Fruit fly (Drosophila melanogaster): Measurements from ENCODE around the gene Pus1.

The Pus1 gene

DNA sequence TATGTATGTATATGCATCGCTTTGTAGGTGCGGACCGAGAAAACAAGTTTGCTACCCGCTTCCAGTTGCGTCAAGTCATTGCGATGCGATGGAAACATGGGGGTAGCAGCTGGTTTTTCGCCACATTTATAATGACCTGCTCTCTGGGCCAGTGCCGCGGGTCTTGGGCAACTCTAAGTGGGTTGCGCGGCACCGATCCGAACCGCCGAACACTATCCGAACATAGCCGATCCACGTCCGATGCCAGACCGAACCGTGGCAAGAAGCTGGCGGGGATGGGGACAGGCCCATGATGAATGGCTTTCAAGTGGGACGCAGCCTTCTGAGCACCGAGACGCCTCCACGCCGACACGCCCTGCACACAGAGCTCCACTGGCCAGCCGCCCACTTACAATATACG is 11.6 kb upstream of the Pus1 start (continued):
- TF ChIP-seq pho (GFP tag; optimal IDR thresholded peaks at IDR 0.05) (no peak), ssp (GFP tag; IDR thresholded peaks at IDR 0.05) (no peak), Chrac-16 (GFP tag; optimal IDR thresholded peaks at IDR 0.05) (no peak), Blimp-1 (GFP tag; optimal IDR thresholded peaks at IDR 0.05) (no peak), CG15696 (tag; optimal IDR thresholded peaks at IDR 0.05) (no peak), exex (tag; optimal IDR thresholded peaks at IDR 0.05) (no peak), gsb (GFP tag; IDR thresholded peaks at IDR 0.05) (0 out of 2 replicates have a peak, but pooled peaks have one; percentile 15), trh (GFP tag; optimal IDR thresholded peaks at IDR 0.05) (no peak), z (GFP tag; IDR thresholded peaks at IDR 0.05) (no peak), nau (GFP tag; optimal IDR thresholded peaks at IDR 0.05) (peak; percentile 78), chinmo (GFP tag; IDR thresholded peaks at IDR 0.05; ENCODE audit: partially characterized antibody) (0 out of 4 replicates have a peak, but pooled peaks have one; percentile 56), Drgx (GFP tag; IDR thresholded peaks at IDR 0.05) (peak; percentile 36; the same call in 1 of the 2 replicates), slbo (GFP tag; IDR thresholded peaks at IDR 0.05) (0 out of 2 replicates have a peak, but pooled peaks have one; percentile 15), HLHmδ (GFP tag; optimal IDR thresholded peaks at IDR 0.05) (no peak), Pdp1 (GFP tag; optimal IDR thresholded peaks at IDR 0.05) (peak in 1 of 2 experiments; percentile 10), CG14965 (GFP tag; optimal IDR thresholded peaks at IDR 0.05; ENCODE audit: borderline replicate concordance) (no peak), Deaf1 (tag; optimal IDR thresholded peaks at IDR 0.05) (peak; percentile 96), CG14441 (GFP tag; IDR thresholded peaks at IDR 0.05) (no peak), CG11696 (GFP tag; IDR thresholded peaks at IDR 0.05) (no peak), Nf-YC (tag; optimal IDR thresholded peaks at IDR 0.05) (no peak), CG15073 (GFP tag; optimal IDR thresholded peaks at IDR 0.05) (no peak), trem (tag; optimal IDR thresholded peaks at IDR 0.05) (no peak), Adf1 (GFP tag; IDR thresholded peaks at IDR 0.05) (no peak), HLH3B (GFP tag; IDR thresholded peaks at IDR 0.05) (peak; percentile 7; the same call in 1 of the 2 replicates), CG7745 (tag; optimal IDR thresholded peaks at IDR 0.05) (no peak), CG1603 (tag; optimal IDR thresholded peaks at IDR 0.05) (no peak), CG12942 (GFP tag; optimal IDR thresholded peaks at IDR 0.05) (no peak), CG4424 (GFP tag; optimal IDR thresholded peaks at IDR 0.05) (no peak), CG34376 (GFP tag; optimal IDR thresholded peaks at IDR 0.05) (no peak), CG12391 (tag; optimal IDR thresholded peaks at IDR 0.05) (no peak), ase (GFP tag; IDR thresholded peaks at IDR 0.05) (no peak), CG4854 (GFP tag; optimal IDR thresholded peaks at IDR 0.05) (no peak), CG30020 (tag; optimal IDR thresholded peaks at IDR 0.05) (no peak), hbn (GFP tag; IDR thresholded peaks at IDR 0.05; ENCODE audit: partially characterized antibody) (no peak), pzg (GFP tag; optimal IDR thresholded peaks at IDR 0.05) (no peak), Dek (tag; optimal IDR thresholded peaks at IDR 0.05) (no peak), crol (GFP tag; IDR thresholded peaks at IDR 0.05) (peak; percentile 63), CG2116 (GFP tag; optimal IDR thresholded peaks at IDR 0.05) (no peak), cg (GFP tag; optimal IDR thresholded peaks at IDR 0.05) (no peak), salm (tag; optimal IDR thresholded peaks at IDR 0.05) (no peak), schlank (tag; optimal IDR thresholded peaks at IDR 0.05) (no peak), CG2875 (GFP tag; optimal IDR thresholded peaks at IDR 0.05) (no peak), shn (GFP tag; optimal IDR thresholded peaks at IDR 0.05) (no peak), H15 (GFP tag; IDR thresholded peaks at IDR 0.05) (no peak), chm (GFP tag; IDR thresholded peaks at IDR 0.05) (0 out of 2 replicates have a peak, but pooled peaks have one; percentile 29), yki (optimal IDR thresholded peaks at IDR 0.05) (no peak), ftz-f1 (GFP tag; optimal IDR thresholded peaks at IDR 0.05) (peak; percentile 26), CG17186 (GFP tag; optimal IDR thresholded peaks at IDR 0.05) (no peak), kah (GFP tag; optimal IDR thresholded peaks at IDR 0.05) (no peak), lilli (GFP tag; optimal IDR thresholded peaks at IDR 0.05) (no peak), CG11247 (GFP tag; IDR thresholded peaks at IDR 0.05) (no peak), Optix (GFP tag; IDR thresholded peaks at IDR 0.05) (no peak)

Data from whole organism, embryonic.